Worm (Caenorhabditis elegans) whole organism, midembryonic: ENCODE data around the gene F01D5.1.

Experiments used
- T22C8.4 ChIP-seq: fragments of 200-800 bp; sonication (Bioruptor generic); IDR thresholded peaks from 2 replicates; pipeline ENCODE4 v1.3.6; 2022; ENCODE audit warnings: missing genetic modification characterization, missing compliant biosample characterization
- cog-1 ChIP-seq: sonication (generic microtip); optimal IDR thresholded peaks from 2 replicates; lab custom pipeline; 2016; ENCODE audit warnings: missing genetic modification characterization, missing compliant biosample characterization
- flt-1 ChIP-seq: fragments of 200-800 bp; sonication (Bioruptor generic); IDR thresholded peaks from 2 replicates; pipeline ENCODE4 v1.3.6; 2022; ENCODE audit warnings: missing genetic modification characterization, missing compliant biosample characterization
- klf-2 ChIP-seq: fragments of 200-800 bp; sonication (Bioruptor generic); conservative IDR thresholded peaks from 2 replicates; pipeline ENCODE4 v1.3.6; 2022; ENCODE audit warnings: missing genetic modification reagents, missing genetic modification characterization, missing compliant biosample characterization
- med-1 ChIP-seq: sonication (generic microtip); optimal IDR thresholded peaks from 2 replicates; lab custom pipeline; 2017; ENCODE audit warnings: missing genetic modification characterization, mild to moderate bottlenecking, missing compliant biosample characterization, antibody characterized with exemption, missing genetic modification reagents; ENCODE audit not compliant: insufficient read depth
- ztf-23 ChIP-seq: fragments of 200-800 bp; sonication (Bioruptor generic); IDR thresholded peaks from 2 replicates; pipeline ENCODE4 v1.3.6; 2022; ENCODE audit warnings: missing genetic modification reagents, missing genetic modification characterization, missing compliant biosample characterization

ce11 chrII:13949290-13949689 is 48.1 kb downstream of the F01D5.1 start, which contains the start of gene sre-44:
- TF ChIP-seq ztf-23 (GFP tag; lab: Robert Waterston, UW) (no peak), med-1 (GFP tag; lab: Kevin White, UChicago) (no peak), klf-2 (GFP tag; lab: Robert Waterston, UW) (no peak), T22C8.4 (GFP tag; lab: Robert Waterston, UW) (no peak), flt-1 (GFP tag; lab: Robert Waterston, UW) (no peak), cog-1 (tag; lab: Kevin White, UChicago) (no peak)
